Fruit fly (Drosophila melanogaster) whole organism, embryonic: ENCODE measurements around the gene CG11975.
A peak's percentile ranks its signal among the peaks of the same experiment; 100 is the strongest.

ENCODE experiments used
- Antp ChIP-seq: fragments of 200-800 bp; sonication (Bioruptor generic); optimal IDR thresholded peaks from 3 replicates; lab custom pipeline; 2016; ENCODE audit warnings: missing biosample characterization, missing genetic modification characterization
- C15 ChIP-seq: fragments of 200-800 bp; sonication (Bioruptor generic); IDR thresholded peaks from 3 replicates; pipeline ENCODE4 v1.3.6; 2022; ENCODE audit warnings: missing biosample characterization, missing genetic modification characterization
- CG12744 ChIP-seq: fragments of 200-800 bp; sonication (Bioruptor generic); optimal IDR thresholded peaks from 2 replicates; lab custom pipeline; 2016; ENCODE audit warnings: missing biosample characterization, missing genetic modification characterization
- CG17328 ChIP-seq: fragments of 200-800 bp; sonication (Bioruptor generic); IDR thresholded peaks from 2 replicates; pipeline ENCODE4 v1.3.6; 2022; ENCODE audit warnings: missing biosample characterization, missing genetic modification characterization
- CG17359 ChIP-seq: fragments of 200-800 bp; sonication (Bioruptor generic); optimal IDR thresholded peaks from 3 replicates; lab custom pipeline; 2018; ENCODE audit warnings: missing biosample characterization, mild to moderate bottlenecking, missing genetic modification characterization, moderate library complexity
- CG17385 ChIP-seq: fragments of 200-800 bp; sonication (Bioruptor generic); optimal IDR thresholded peaks from 3 replicates; lab custom pipeline; 2018; ENCODE audit warnings: missing biosample characterization, mild to moderate bottlenecking, missing genetic modification characterization
- CG18476 ChIP-seq: fragments of 200-800 bp; sonication (Bioruptor generic); optimal IDR thresholded peaks from 2 replicates; lab custom pipeline; 2016; ENCODE audit warnings: missing biosample characterization, mild to moderate bottlenecking, missing genetic modification characterization
- CG2129 ChIP-seq: fragments of 200-800 bp; sonication (Bioruptor generic); IDR thresholded peaks from 2 replicates; pipeline ENCODE4 v1.3.6; 2022; ENCODE audit warnings: missing biosample characterization, missing genetic modification characterization; ENCODE audit not compliant: partially characterized antibody
- CG2678 ChIP-seq: fragments of 200-800 bp; sonication (Bioruptor generic); optimal IDR thresholded peaks from 3 replicates; lab custom pipeline; 2019; ENCODE audit warnings: missing biosample characterization, mild to moderate bottlenecking, missing genetic modification characterization, moderate library complexity
- CG33213 ChIP-seq: fragments of 200-800 bp; sonication (Bioruptor generic); optimal IDR thresholded peaks from 3 replicates; lab custom pipeline; 2016; ENCODE audit warnings: missing biosample characterization, missing genetic modification characterization
- CG34422 ChIP-seq: fragments of 200-800 bp; sonication (Bioruptor generic); IDR thresholded peaks from 3 replicates; pipeline ENCODE4 v1.3.6; 2022; ENCODE audit warnings: missing biosample characterization, missing genetic modification characterization
- CG43689 ChIP-seq: fragments of 200-800 bp; sonication (Bioruptor generic); IDR thresholded peaks from 2 replicates; pipeline ENCODE4 v1.3.6; 2022; ENCODE audit warnings: missing biosample characterization, missing genetic modification characterization
- CG4854 ChIP-seq: fragments of 200-800 bp; sonication (Bioruptor generic); optimal IDR thresholded peaks from 2 replicates; lab custom pipeline; 2016; ENCODE audit warnings: missing biosample characterization, missing genetic modification characterization, inconsistent platforms
- CG6689 ChIP-seq: fragments of 200-800 bp; sonication (Bioruptor generic); IDR thresholded peaks from 2 replicates; pipeline ENCODE4 v1.3.6; 2022; ENCODE audit warnings: missing biosample characterization, missing genetic modification characterization
- CG7357 ChIP-seq: fragments of 200-800 bp; sonication (Bioruptor generic); IDR thresholded peaks from 3 replicates; pipeline ENCODE4 v1.3.6; 2022; ENCODE audit warnings: missing biosample characterization, missing genetic modification characterization
- CoRest ChIP-seq: fragments of 200-800 bp; sonication (Bioruptor generic); optimal IDR thresholded peaks from 3 replicates; lab custom pipeline; 2018; ENCODE audit warnings: missing biosample characterization, mild to moderate bottlenecking, missing genetic modification characterization, moderate library complexity
- Dip3 ChIP-seq: fragments of 200-800 bp; sonication (Bioruptor generic); optimal IDR thresholded peaks from 3 replicates; lab custom pipeline; 2016; ENCODE audit warnings: missing biosample characterization, missing genetic modification characterization
- Fer2 ChIP-seq: fragments of 200-800 bp; sonication (Bioruptor generic); optimal IDR thresholded peaks from 2 replicates; lab custom pipeline; 2018; ENCODE audit warnings: missing biosample characterization, mild to moderate bottlenecking, missing genetic modification characterization, moderate library complexity
- Gsc ChIP-seq: fragments of 200-800 bp; sonication (Bioruptor generic); IDR thresholded peaks from 2 replicates; pipeline ENCODE4 v1.3.6; 2022; ENCODE audit warnings: missing biosample characterization, missing genetic modification characterization
- Lpt ChIP-seq: fragments of >200 bp; optimal IDR thresholded peaks from 2 replicates; lab custom pipeline; 2018; ENCODE audit warnings: missing biosample characterization, missing genetic modification characterization
- MESR4 ChIP-seq: fragments of 200-800 bp; sonication (Bioruptor generic); optimal IDR thresholded peaks from 2 replicates; lab custom pipeline; 2018; ENCODE audit warnings: missing biosample characterization, mild to moderate bottlenecking, missing genetic modification characterization, moderate library complexity
- Max ChIP-seq: fragments of 200-800 bp; sonication (Bioruptor generic); optimal IDR thresholded peaks from 2 replicates; lab custom pipeline; 2016; ENCODE audit warnings: missing biosample characterization, mild to moderate bottlenecking, missing genetic modification characterization
- Nf-YB ChIP-seq: fragments of 200-800 bp; sonication (Bioruptor generic); optimal IDR thresholded peaks from 3 replicates; lab custom pipeline; 2019; ENCODE audit warnings: missing biosample characterization, mild to moderate bottlenecking, missing genetic modification characterization, moderate library complexity
- Nf-YC ChIP-seq: fragments of 200-800 bp; optimal IDR thresholded peaks from 3 replicates; lab custom pipeline; 2019; ENCODE audit warnings: missing biosample characterization, mild to moderate bottlenecking, missing genetic modification characterization, moderate library complexity
- Sox102F ChIP-seq: fragments of 200-800 bp; sonication (Bioruptor generic); optimal IDR thresholded peaks from 2 replicates; lab custom pipeline; 2018; ENCODE audit warnings: missing biosample characterization, mild to moderate bottlenecking, missing genetic modification characterization, moderate library complexity
- Sry-δ ChIP-seq: fragments of 200-800 bp; sonication (Bioruptor generic); optimal IDR thresholded peaks from 2 replicates; lab custom pipeline; 2016; ENCODE audit warnings: missing biosample characterization, missing genetic modification characterization
- Vsx1 ChIP-seq: fragments of 200-800 bp; sonication (Bioruptor generic); optimal IDR thresholded peaks from 2 replicates; lab custom pipeline; 2017; ENCODE audit warnings: missing biosample characterization, mild to moderate bottlenecking, missing genetic modification characterization, missing genetic modification reagents
- Xbp1 ChIP-seq: fragments of 200-800 bp; sonication (Bioruptor generic); optimal IDR thresholded peaks from 3 replicates; lab custom pipeline; 2016; ENCODE audit warnings: missing biosample characterization, mild to moderate bottlenecking, missing genetic modification characterization
- bab2 ChIP-seq: fragments of 200-800 bp; sonication (Bioruptor generic); optimal IDR thresholded peaks from 2 replicates; lab custom pipeline; 2016; ENCODE audit warnings: missing biosample characterization, missing genetic modification characterization
- cg ChIP-seq: fragments of 200-800 bp; sonication (Bioruptor generic); optimal IDR thresholded peaks from 3 replicates; lab custom pipeline; 2019; ENCODE audit warnings: missing biosample characterization, mild to moderate bottlenecking, missing genetic modification characterization, moderate library complexity
- crp ChIP-seq, 2 experiments: fragments of 200-800 bp; sonication (Bioruptor generic); optimal IDR thresholded peaks; 2 replicates in 1 of 2; 3 replicates in 1 of 2; lab custom pipeline; 2017; ENCODE audit warnings: missing biosample characterization in 2 of 2, missing genetic modification characterization in 2 of 2, mild to moderate bottlenecking in 1 of 2, moderate library complexity in 1 of 2
- dpn ChIP-seq, 2 experiments: fragments of 200-800 bp; sonication (Bioruptor generic); optimal IDR thresholded peaks; 3 replicates each; lab custom pipeline; 2016; ENCODE audit warnings: missing biosample characterization in 2 of 2, missing genetic modification characterization in 2 of 2
- dysf ChIP-seq: fragments of 200-800 bp; sonication (Bioruptor generic); IDR thresholded peaks from 3 replicates; pipeline ENCODE4 v1.3.6; 2022; ENCODE audit warnings: missing biosample characterization, missing genetic modification characterization
- emc ChIP-seq: fragments of 200-800 bp; sonication (Bioruptor generic); optimal IDR thresholded peaks from 2 replicates; lab custom pipeline; 2016; ENCODE audit warnings: missing biosample characterization, missing genetic modification characterization
- fu2 ChIP-seq: fragments of 200-800 bp; sonication (Bioruptor generic); optimal IDR thresholded peaks from 2 replicates; lab custom pipeline; 2016; ENCODE audit warnings: missing biosample characterization, missing genetic modification characterization
- gfzf ChIP-seq: fragments of 200-800 bp; sonication (Bioruptor generic); optimal IDR thresholded peaks from 2 replicates; lab custom pipeline; 2016; ENCODE audit warnings: missing biosample characterization, mild to moderate bottlenecking, missing genetic modification characterization, moderate library complexity
- jing ChIP-seq: fragments of 200-800 bp; sonication (Bioruptor generic); optimal IDR thresholded peaks from 2 replicates; lab custom pipeline; 2018; ENCODE audit warnings: missing biosample characterization, mild to moderate bottlenecking, missing genetic modification characterization
- jumu ChIP-seq: fragments of 200-800 bp; sonication (Bioruptor generic); optimal IDR thresholded peaks from 3 replicates; lab custom pipeline; 2016; ENCODE audit warnings: missing biosample characterization, missing genetic modification characterization
- kni ChIP-seq: fragments of 200-800 bp; sonication (Bioruptor generic); optimal IDR thresholded peaks from 3 replicates; lab custom pipeline; 2017; ENCODE audit warnings: mild to moderate bottlenecking, missing biosample characterization, missing genetic modification reagents, missing genetic modification characterization
- lola ChIP-seq, 3 experiments: fragments of >200 bp in 2 of 3; fragments of 200-800 bp in 1 of 3; sonication (Bioruptor generic) in 1 of 3; optimal IDR thresholded peaks; 2 replicates each; lab custom pipeline; 2017 to 2019; ENCODE audit warnings: missing biosample characterization in 3 of 3, missing genetic modification characterization in 3 of 3, mild to moderate bottlenecking in 1 of 3, moderate library complexity in 1 of 3
- onecut ChIP-seq: fragments of 200-800 bp; sonication (Bioruptor generic); IDR thresholded peaks from 2 replicates; pipeline ENCODE4 v1.3.6; 2022; ENCODE audit warnings: missing biosample characterization, missing genetic modification characterization
- otp ChIP-seq: fragments of 200-800 bp; sonication (Bioruptor generic); IDR thresholded peaks from 3 replicates; pipeline ENCODE4, ENCODE4 v1.3.6; 2022; ENCODE audit warnings: missing biosample characterization, missing genetic modification characterization
- pb ChIP-seq: fragments of 200-800 bp; sonication (Bioruptor generic); optimal IDR thresholded peaks from 3 replicates; lab custom pipeline; 2016; ENCODE audit warnings: missing biosample characterization, missing genetic modification characterization
- pho ChIP-seq: fragments of 200-800 bp; sonication (Bioruptor generic); optimal IDR thresholded peaks from 2 replicates; lab custom pipeline; 2016; ENCODE audit warnings: missing biosample characterization, missing genetic modification characterization
- rib ChIP-seq: fragments of 200-800 bp; sonication (Bioruptor generic); IDR thresholded peaks from 2 replicates; pipeline ENCODE4 v1.3.6; 2022; ENCODE audit warnings: missing biosample characterization, missing genetic modification characterization
- scrt ChIP-seq: fragments of 200-800 bp; sonication (Bioruptor generic); optimal IDR thresholded peaks from 2 replicates; lab custom pipeline; 2018; ENCODE audit warnings: missing biosample characterization, mild to moderate bottlenecking, missing genetic modification characterization, moderate library complexity
- sima ChIP-seq: fragments of 200-800 bp; sonication (Bioruptor generic); optimal IDR thresholded peaks from 2 replicates; lab custom pipeline; 2016; ENCODE audit warnings: missing biosample characterization, missing genetic modification characterization
- slp2 ChIP-seq: fragments of 200-800 bp; sonication (Bioruptor generic); optimal IDR thresholded peaks from 2 replicates; lab custom pipeline; 2016; ENCODE audit warnings: missing biosample characterization, missing genetic modification characterization
- tgo ChIP-seq: fragments of 200-800 bp; sonication (Bioruptor generic); IDR thresholded peaks from 3 replicates; pipeline ENCODE4 v1.3.6; 2022; ENCODE audit warnings: missing biosample characterization, missing genetic modification characterization
- z ChIP-seq: fragments of 200-800 bp; sonication (Bioruptor generic); IDR thresholded peaks from 3 replicates; pipeline ENCODE4 v1.3.6; 2022; ENCODE audit warnings: missing biosample characterization, missing genetic modification characterization

Gene CG11975

dm6 chr3R:9013765-9014380 lies 20.8 kb downstream of the CG11975 start (continued):
- TF ChIP-seq bab2 (GFP tag; lab: Kevin White, UChicago) (peak; percentile 38), Sox102F (GFP tag; lab: Kevin White, UChicago) (no peak), scrt (GFP tag; lab: Kevin White, UChicago) (no peak), Lpt (GFP tag; lab: Kevin White, UChicago) (no peak), CG17328 (GFP tag; lab: Robert Waterston, UW) (peak; percentile 46; the same call in 1 of the 2 replicates), Nf-YB (peak; percentile 28), z (GFP tag; lab: Robert Waterston, UW) (no peak), CG12744 (GFP tag; lab: Kevin White, UChicago) (peak; percentile 27), emc (GFP tag; lab: Kevin White, UChicago) (no peak), tgo (GFP tag; lab: Robert Waterston, UW) (peak; percentile 45; the same call in 2 of the 3 replicates), CG2678 (no peak), CG7357 (GFP tag; lab: Robert Waterston, UW) (no peak), CG34422 (GFP tag; lab: Robert Waterston, UW) (peak; percentile 52; the same call in 1 of the 3 replicates), Fer2 (tag; lab: Kevin White, UChicago) (no peak), kni (peak; percentile 57), Antp (peak; percentile 68), MESR4 (peak; percentile 71), Max (GFP tag; lab: Kevin White, UChicago) (peak; percentile 44), CG4854 (peak; percentile 17), CG17359 (tag; lab: Kevin White, UChicago) (peak; percentile 50), CG6689 (peak; percentile 49), slp2 (peak; percentile 47), CG17385 (no peak), lola (GFP tag; optimal IDR thresholded peaks at IDR 0.05; lab: Kevin White, UChicago) (peak in 1 of 3 experiments; percentile 32), Xbp1 (GFP tag; lab: Kevin White, UChicago) (peak; percentile 62), CoRest (tag; lab: Kevin White, UChicago) (peak; percentile 60), jumu (GFP tag; lab: Kevin White, UChicago) (peak; percentile 49), cg (GFP tag; lab: Kevin White, UChicago) (no peak), onecut (peak; percentile 39; the same call in 1 of the 2 replicates), CG43689 (no peak), Nf-YC (peak; percentile 67), Vsx1 (GFP tag; lab: Kevin White, UChicago) (no peak), jing (GFP tag; lab: Kevin White, UChicago) (no peak), Gsc (GFP tag; lab: Robert Waterston, UW) (no peak), pb (GFP tag; lab: Kevin White, UChicago) (peak; percentile 63), fu2 (peak; percentile 53), CG2129 (GFP tag; lab: Robert Waterston, UW) (no peak), rib (GFP tag; lab: Robert Waterston, UW) (peak; percentile 65; the same call in 1 of the 2 replicates), pho (peak; percentile 63), crp (GFP tag; optimal IDR thresholded peaks at IDR 0.05; lab: Kevin White, UChicago) (peak in 1 of 2 experiments; percentile 46), dpn (GFP tag; optimal IDR thresholded peaks at IDR 0.05; lab: Kevin White, UChicago) (peak; percentile 57 to 62), CG33213 (GFP tag; lab: Kevin White, UChicago) (peak; percentile 22), dysf (GFP tag; lab: Robert Waterston, UW) (peak; percentile 49; the same call in 1 of the 3 replicates), CG18476 (GFP tag; lab: Kevin White, UChicago) (peak; percentile 17), C15 (GFP tag; lab: Robert Waterston, UW) (no peak), Dip3 (GFP tag; lab: Kevin White, UChicago) (peak; percentile 58), Sry-δ (GFP tag; lab: Kevin White, UChicago) (peak; percentile 26), otp (GFP tag; lab: Robert Waterston, UW) (no peak), gfzf (peak; percentile 14), sima (GFP tag; lab: Kevin White, UChicago) (no peak)
